Fruit fly (Drosophila melanogaster): Measurements from ENCODE around the gene NHP2.

NHP2 gene

dm6 chr3L:14785492-14785916, 16.5 kb downstream of the NHP2 start (continued):
- no peak for TF ChIP-seq Hmr (GFP tag; optimal IDR thresholded peaks at IDR 0.05)
- no peak for TF ChIP-seq Hr39 (optimal IDR thresholded peaks at IDR 0.05)

dm6 chr3L:14784949-14785408, 17.0 kb downstream of the NHP2 start:
- TF ChIP-seq Asciz (GFP tag; optimal IDR thresholded peaks at IDR 0.05) (peak; percentile 95), Camta (GFP tag; optimal IDR thresholded peaks at IDR 0.05) (peak; percentile 95), slbo (GFP tag; IDR thresholded peaks at IDR 0.05) (peak; percentile 92), scrt (GFP tag; optimal IDR thresholded peaks at IDR 0.05) (peak; percentile 93), CG8765 (GFP tag; IDR thresholded peaks at IDR 0.05) (peak; percentile 71), CG1024 (GFP tag; IDR thresholded peaks at IDR 0.05) (peak; percentile 56), danr (GFP tag; IDR thresholded peaks at IDR 0.05) (peak; percentile 85), exex (tag; optimal IDR thresholded peaks at IDR 0.05) (peak; percentile 90), gcm2 (GFP tag; optimal IDR thresholded peaks at IDR 0.05) (peak; percentile 87), CG8478 (optimal IDR thresholded peaks at IDR 0.05) (no peak), ERR (GFP tag; optimal IDR thresholded peaks at IDR 0.05) (peak; percentile 82), org-1 (GFP tag; optimal IDR thresholded peaks at IDR 0.05) (peak; percentile 97), seq (GFP tag; IDR thresholded peaks at IDR 0.05) (peak; percentile 95), gem (tag; optimal IDR thresholded peaks at IDR 0.05) (peak; percentile 98), CkIIα-i1 (GFP tag; IDR thresholded peaks at IDR 0.05) (0 out of 2 replicates have a peak, but pooled peaks have one; percentile 47), dpn (GFP tag; optimal IDR thresholded peaks at IDR 0.05) (peak; percentile 95 to 96), CG17328 (GFP tag; IDR thresholded peaks at IDR 0.05) (peak; percentile 90), GATAe (GFP tag; conservative IDR thresholded peaks at IDR 0.05) (peak; percentile 49; the same call in 1 of the 2 replicates), ham (GFP tag; IDR thresholded peaks at IDR 0.05) (no peak), CG18599 (GFP tag; optimal IDR thresholded peaks at IDR 0.05) (peak; percentile 96), CG3995 (GFP tag; optimal IDR thresholded peaks at IDR 0.05) (peak; percentile 73), MTF-1 (GFP tag; optimal IDR thresholded peaks at IDR 0.05; ENCODE audit: borderline replicate concordance) (peak; percentile 84), CG8944 (GFP tag; optimal IDR thresholded peaks at IDR 0.05) (peak; percentile 88), gsb (GFP tag; IDR thresholded peaks at IDR 0.05) (peak; percentile 82), CG2120 (GFP tag; optimal IDR thresholded peaks at IDR 0.05) (peak; percentile 96), HHEX (GFP tag; optimal IDR thresholded peaks at IDR 0.05) (peak; percentile 97), CG3065 (GFP tag; optimal IDR thresholded peaks at IDR 0.05) (peak; percentile 87), CG17612 (GFP tag; IDR thresholded peaks at IDR 0.05) (peak; percentile 73), h (optimal IDR thresholded peaks at IDR 0.05) (no peak), pfk (GFP tag; optimal IDR thresholded peaks at IDR 0.05) (peak; percentile 35), CG6272 (GFP tag; IDR thresholded peaks at IDR 0.05) (peak; percentile 64), HmgD (GFP tag; optimal IDR thresholded peaks at IDR 0.05) (peak; percentile 64), CG17361 (GFP tag; IDR thresholded peaks at IDR 0.05) (peak; percentile 99), Nf-YC (tag; optimal IDR thresholded peaks at IDR 0.05) (peak; percentile 92), Ravus (GFP tag; IDR thresholded peaks at IDR 0.05) (peak; percentile 81), Bgb (GFP tag; IDR thresholded peaks at IDR 0.05; ENCODE audit: partially characterized antibody) (no peak), Nf-YB (GFP tag; optimal IDR thresholded peaks at IDR 0.05) (peak; percentile 88), dmrt11E (tag; optimal IDR thresholded peaks at IDR 0.05) (peak; percentile 98), CG12219 (GFP tag; optimal IDR thresholded peaks at IDR 0.05) (peak; percentile 97), ato (GFP tag; IDR thresholded peaks at IDR 0.05; ENCODE audit: partially characterized antibody) (no peak), YL-1 (GFP tag; optimal IDR thresholded peaks at IDR 0.05) (peak; percentile 95), CG18476 (GFP tag; optimal IDR thresholded peaks at IDR 0.05) (peak; percentile 97), CG2875 (GFP tag; optimal IDR thresholded peaks at IDR 0.05) (peak; percentile 96), CG8924 (tag; optimal IDR thresholded peaks at IDR 0.05) (peak; percentile 99), CG6683 (GFP tag; optimal IDR thresholded peaks at IDR 0.05) (peak; percentile 93), CG33213 (GFP tag; optimal IDR thresholded peaks at IDR 0.05) (peak; percentile 90), CG7372 (GFP tag; IDR thresholded peaks at IDR 0.05) (peak; percentile 86), gfzf (GFP tag; optimal IDR thresholded peaks at IDR 0.05) (no peak)

All from whole organism, embryonic.